Worm (Caenorhabditis elegans): ENCODE measurements around the gene R08D7.5.

Gene R08D7.5

DNA sequence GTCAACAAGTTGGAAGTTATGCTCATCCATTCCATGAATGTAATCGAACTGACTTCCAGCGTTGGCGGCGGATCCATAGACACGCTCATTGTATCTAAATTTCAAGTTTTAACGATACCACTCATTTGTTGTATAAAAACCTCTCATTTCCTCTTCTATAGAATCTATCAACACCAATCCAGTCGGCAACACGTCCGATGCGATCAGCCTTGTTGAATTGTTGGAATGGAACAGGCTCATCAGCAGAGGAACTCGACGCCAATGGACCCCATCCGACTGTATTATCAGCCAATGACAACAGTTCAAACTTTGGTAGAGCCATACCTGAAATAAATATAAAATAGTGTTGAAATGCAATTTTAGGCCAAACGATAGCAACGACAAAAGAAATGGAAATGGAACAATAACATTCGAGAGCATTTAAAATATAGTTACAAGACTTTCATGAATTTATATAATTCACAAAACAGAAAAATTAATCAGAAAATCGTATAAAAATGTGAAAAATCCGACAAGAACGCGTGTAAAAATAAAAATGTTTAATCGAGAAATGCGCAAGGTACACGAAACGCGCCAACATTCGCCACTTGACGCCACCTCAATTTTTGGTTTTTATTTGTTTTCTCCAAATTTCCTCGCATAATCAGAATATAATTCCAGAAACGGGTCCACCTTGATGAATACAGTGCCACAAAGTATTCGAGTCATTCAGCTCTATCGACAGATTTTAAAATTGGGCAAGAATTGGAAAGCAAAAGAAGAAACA, 2.5 kb upstream of the R08D7.5 start, which contains the start of the genes eif-3.D and R08D7.4:
eif-3.D (minus strand) TSS at position 324 of the 766 bp plus-strand sequence.
R08D7.4 (plus strand) TSS at position 638 of the 766 bp plus-strand sequence.
- no peak for TF ChIP-seq ama-1 (optimal IDR thresholded peaks at IDR 0.05)
- peak; percentile 70 for TF ChIP-seq pes-1 (GFP tag; IDR thresholded peaks at IDR 0.05)
- TF ChIP-seq ceh-13 (GFP tag; optimal IDR thresholded peaks at IDR 0.05) = no peak
- TF ChIP-seq F13C5.2 (tag; optimal IDR thresholded peaks at IDR 0.05) = peak; percentile 84
- TF ChIP-seq hnd-1 (tag; optimal IDR thresholded peaks at IDR 0.05) = peak; percentile 17
- no peak for TF ChIP-seq aly-1 (tag; optimal IDR thresholded peaks at IDR 0.05)
- no peak for TF ChIP-seq B0310.2 (tag; optimal IDR thresholded peaks at IDR 0.05)
- TF ChIP-seq scrt-1 (GFP tag; IDR thresholded peaks at IDR 0.05) = no peak
- peak; percentile 17 for TF ChIP-seq ceh-36 (tag; optimal IDR thresholded peaks at IDR 0.05)
- TF ChIP-seq tbx-11 (GFP tag; IDR thresholded peaks at IDR 0.05) = no peak
- no peak for TF ChIP-seq hmbx-1 (tag; optimal IDR thresholded peaks at IDR 0.05)
- no peak for TF ChIP-seq hmg-4 (GFP tag; optimal IDR thresholded peaks at IDR 0.05)
- peak; percentile 13 for TF ChIP-seq ets-7 (tag; optimal IDR thresholded peaks at IDR 0.05)
- TF ChIP-seq tra-4 (tag; optimal IDR thresholded peaks at IDR 0.05) = no peak
- TF ChIP-seq sea-1 (GFP tag; conservative IDR thresholded peaks at IDR 0.05) = no peak
- TF ChIP-seq tbx-37 (GFP tag; conservative IDR thresholded peaks at IDR 0.05) = peak; percentile 61
- 0 out of 2 replicates have a peak, but pooled peaks have one; percentile 31 for TF ChIP-seq flt-1 (GFP tag; IDR thresholded peaks at IDR 0.05)

DNA sequence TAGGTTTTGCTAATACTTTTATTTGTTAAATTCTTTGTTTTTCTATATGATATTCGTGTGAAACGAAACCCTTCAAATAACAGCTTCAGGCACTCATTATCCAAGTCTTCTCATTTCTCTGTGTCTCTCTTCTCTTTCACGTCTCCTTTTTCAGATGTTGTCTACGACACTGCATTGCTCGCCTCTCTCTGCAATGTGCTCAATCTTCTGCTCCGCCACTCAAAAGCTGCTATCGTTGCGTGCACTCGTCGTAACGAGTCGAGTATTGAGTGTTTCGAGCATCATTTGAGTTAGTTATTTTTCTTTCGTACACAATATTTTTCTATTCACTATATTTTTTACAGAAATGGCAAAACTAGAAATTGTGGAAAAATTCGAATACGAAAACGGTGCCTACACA, 763 bp upstream of the R08D7.5 start:
- TF ChIP-seq F13C5.2 (tag; optimal IDR thresholded peaks at IDR 0.05) (no peak), scrt-1 (GFP tag; IDR thresholded peaks at IDR 0.05) (no peak), ceh-13 (GFP tag; optimal IDR thresholded peaks at IDR 0.05) (no peak), tbx-37 (GFP tag; conservative IDR thresholded peaks at IDR 0.05) (no peak), tbx-11 (GFP tag; IDR thresholded peaks at IDR 0.05) (no peak), sea-1 (GFP tag; conservative IDR thresholded peaks at IDR 0.05) (no peak), hmbx-1 (tag; optimal IDR thresholded peaks at IDR 0.05) (no peak), hmg-4 (GFP tag; optimal IDR thresholded peaks at IDR 0.05) (no peak), hnd-1 (tag; optimal IDR thresholded peaks at IDR 0.05) (no peak), B0310.2 (tag; optimal IDR thresholded peaks at IDR 0.05) (no peak), ets-7 (tag; optimal IDR thresholded peaks at IDR 0.05) (no peak), aly-1 (tag; optimal IDR thresholded peaks at IDR 0.05) (no peak), flt-1 (GFP tag; IDR thresholded peaks at IDR 0.05) (no peak), tra-4 (tag; optimal IDR thresholded peaks at IDR 0.05) (no peak), ama-1 (optimal IDR thresholded peaks at IDR 0.05) (no peak), pes-1 (GFP tag; IDR thresholded peaks at IDR 0.05) (no peak), ceh-36 (tag; optimal IDR thresholded peaks at IDR 0.05) (no peak)

DNA sequence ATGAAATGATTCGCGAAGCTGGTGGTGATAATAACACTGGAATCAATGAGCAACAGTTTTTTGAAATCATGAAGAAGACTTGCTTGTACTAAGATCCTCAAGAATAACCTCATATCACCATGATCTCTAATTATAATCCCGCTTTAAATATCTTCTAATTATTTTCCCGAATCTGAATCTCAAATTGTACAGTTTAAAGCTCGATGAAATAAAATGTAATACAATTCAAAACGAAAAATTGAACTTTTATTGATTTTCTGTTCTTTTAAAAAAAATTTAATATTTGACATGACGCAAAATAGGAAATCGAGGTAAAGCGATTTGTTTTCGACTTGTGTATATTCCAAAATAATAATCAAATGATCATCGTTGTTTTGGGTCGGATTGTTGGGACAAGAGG, 909 bp downstream of the R08D7.5 start:
- no peak for TF ChIP-seq sea-1 (GFP tag; conservative IDR thresholded peaks at IDR 0.05)
- no peak for TF ChIP-seq ceh-36 (tag; optimal IDR thresholded peaks at IDR 0.05)
- TF ChIP-seq tbx-37 (GFP tag; conservative IDR thresholded peaks at IDR 0.05) = no peak
- TF ChIP-seq ceh-13 (GFP tag; optimal IDR thresholded peaks at IDR 0.05) = no peak
- no peak for TF ChIP-seq ama-1 (optimal IDR thresholded peaks at IDR 0.05)
- TF ChIP-seq tbx-11 (GFP tag; IDR thresholded peaks at IDR 0.05) = no peak
- no peak for TF ChIP-seq ets-7 (tag; optimal IDR thresholded peaks at IDR 0.05)
- no peak for TF ChIP-seq hmbx-1 (tag; optimal IDR thresholded peaks at IDR 0.05)
- no peak for TF ChIP-seq aly-1 (tag; optimal IDR thresholded peaks at IDR 0.05)
- TF ChIP-seq scrt-1 (GFP tag; IDR thresholded peaks at IDR 0.05) = no peak
- TF ChIP-seq tra-4 (tag; optimal IDR thresholded peaks at IDR 0.05) = no peak
- TF ChIP-seq pes-1 (GFP tag; IDR thresholded peaks at IDR 0.05) = no peak
- no peak for TF ChIP-seq hmg-4 (GFP tag; optimal IDR thresholded peaks at IDR 0.05)
- TF ChIP-seq hnd-1 (tag; optimal IDR thresholded peaks at IDR 0.05) = no peak

DNA sequence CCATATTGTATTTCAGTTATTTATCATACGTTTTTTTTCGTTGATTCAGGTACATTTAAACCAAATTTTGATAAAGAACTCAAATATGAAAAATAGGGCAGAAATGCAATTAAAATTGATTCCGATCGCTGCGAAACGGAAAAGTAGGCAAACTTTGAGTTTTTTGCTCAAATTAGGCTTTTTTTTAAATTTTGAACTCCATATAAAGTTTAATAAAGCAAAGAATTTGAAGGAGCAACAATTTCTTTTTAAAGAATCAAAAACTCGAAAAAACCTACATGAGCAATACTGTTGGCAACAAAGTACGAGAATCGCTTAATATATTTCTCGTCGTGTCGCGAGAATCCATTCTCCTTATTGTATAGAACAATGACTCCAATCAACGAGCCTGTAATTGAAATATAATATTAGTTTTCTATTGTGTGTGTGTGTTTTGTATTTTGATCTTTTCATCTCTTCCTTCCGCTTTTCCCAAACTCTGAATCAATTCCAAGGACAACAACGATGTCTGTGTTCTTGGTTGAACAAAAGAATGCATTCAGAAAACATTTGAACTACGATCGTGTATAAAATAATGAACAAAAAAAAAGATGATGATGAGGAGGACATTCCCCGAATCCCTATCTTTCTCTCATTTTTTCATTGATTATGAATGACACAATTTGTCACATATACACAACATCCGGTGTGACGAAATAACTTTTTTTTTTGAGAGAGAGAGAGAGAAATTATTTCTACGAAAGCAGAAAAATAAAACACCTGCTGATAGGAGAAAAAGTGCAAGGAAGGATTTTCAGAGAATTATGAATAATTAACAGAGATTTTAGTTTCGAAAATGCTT, 4.8 kb downstream of the R08D7.5 start:
- TF ChIP-seq flt-1 (GFP tag; IDR thresholded peaks at IDR 0.05) (no peak), tbx-11 (GFP tag; IDR thresholded peaks at IDR 0.05) (no peak), hnd-1 (tag; optimal IDR thresholded peaks at IDR 0.05) (no peak), tra-4 (tag; optimal IDR thresholded peaks at IDR 0.05) (no peak), ceh-13 (GFP tag; optimal IDR thresholded peaks at IDR 0.05) (no peak), F13C5.2 (tag; optimal IDR thresholded peaks at IDR 0.05) (no peak), ets-7 (tag; optimal IDR thresholded peaks at IDR 0.05) (no peak), ceh-36 (tag; optimal IDR thresholded peaks at IDR 0.05) (no peak), sea-1 (GFP tag; conservative IDR thresholded peaks at IDR 0.05) (no peak), tbx-37 (GFP tag; conservative IDR thresholded peaks at IDR 0.05) (no peak), aly-1 (tag; optimal IDR thresholded peaks at IDR 0.05) (no peak), B0310.2 (tag; optimal IDR thresholded peaks at IDR 0.05) (no peak), hmg-4 (GFP tag; optimal IDR thresholded peaks at IDR 0.05) (no peak), pes-1 (GFP tag; IDR thresholded peaks at IDR 0.05) (no peak), hmbx-1 (tag; optimal IDR thresholded peaks at IDR 0.05) (no peak), scrt-1 (GFP tag; IDR thresholded peaks at IDR 0.05) (no peak), ama-1 (optimal IDR thresholded peaks at IDR 0.05) (no peak)

DNA sequence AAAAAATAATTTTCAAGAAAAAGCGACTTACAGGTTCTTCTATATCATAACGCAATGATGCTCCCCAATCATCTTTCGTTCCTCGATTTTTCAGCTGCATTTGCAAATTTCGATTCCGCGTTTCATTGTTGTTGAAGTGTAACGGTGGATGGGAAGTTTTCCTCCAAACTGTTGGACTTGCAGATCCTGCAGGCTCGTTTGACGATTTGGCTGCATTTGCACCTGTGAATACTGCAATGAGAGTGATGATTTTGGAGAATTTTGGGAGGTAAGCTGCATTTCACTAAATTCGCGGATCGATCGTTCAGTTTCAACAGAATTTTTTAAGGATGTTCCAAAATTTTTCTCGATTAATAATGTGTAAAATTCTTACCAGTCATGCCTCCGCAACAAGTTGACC, 7.0 kb downstream of the R08D7.5 start:
- no peak for TF ChIP-seq hmg-4 (GFP tag; optimal IDR thresholded peaks at IDR 0.05)
- no peak for TF ChIP-seq tbx-37 (GFP tag; conservative IDR thresholded peaks at IDR 0.05)
- no peak for TF ChIP-seq tra-4 (tag; optimal IDR thresholded peaks at IDR 0.05)
- no peak for TF ChIP-seq ets-7 (tag; optimal IDR thresholded peaks at IDR 0.05)
- no peak for TF ChIP-seq pes-1 (GFP tag; IDR thresholded peaks at IDR 0.05)
- no peak for TF ChIP-seq B0310.2 (tag; optimal IDR thresholded peaks at IDR 0.05)
- no peak for TF ChIP-seq tbx-11 (GFP tag; IDR thresholded peaks at IDR 0.05)

DNA sequence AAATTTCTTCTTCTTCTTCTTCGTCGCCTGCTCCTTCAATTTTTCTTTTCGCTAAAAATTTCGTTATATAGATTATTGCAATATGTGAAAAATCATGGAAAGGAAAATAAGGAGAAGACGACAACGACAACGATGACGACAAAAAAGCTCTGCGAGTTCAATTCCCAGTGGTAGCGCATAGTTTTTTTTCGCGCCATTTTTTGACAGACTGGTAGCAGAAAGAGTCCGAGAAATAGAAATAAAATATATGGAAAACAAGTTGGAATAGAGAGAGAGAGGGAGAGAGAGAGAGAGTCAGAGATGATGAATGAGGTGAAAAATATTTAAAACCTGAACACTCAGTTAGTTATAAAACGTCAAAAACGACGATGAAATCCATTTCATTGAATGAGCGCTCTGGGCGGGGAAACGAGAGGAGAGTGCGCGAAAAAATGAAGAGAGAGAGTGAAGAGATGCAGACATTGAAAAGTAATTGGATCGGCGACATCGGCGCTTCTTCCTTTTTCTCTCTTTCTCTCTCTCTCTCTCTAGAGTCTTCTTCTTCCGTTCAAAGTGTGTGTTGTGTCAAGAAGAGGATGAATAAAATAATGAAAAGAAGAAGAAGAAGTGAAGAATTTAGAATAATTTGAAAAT, 8.0 kb downstream of the R08D7.5 start, which contains the start of gene pde-2:
pde-2 (minus strand) TSS at position 51 of the 633 bp plus-strand sequence.
- TF ChIP-seq flt-1 (GFP tag; IDR thresholded peaks at IDR 0.05) (no peak), aly-1 (tag; optimal IDR thresholded peaks at IDR 0.05) (no peak), ets-7 (tag; optimal IDR thresholded peaks at IDR 0.05) (no peak), F13C5.2 (tag; optimal IDR thresholded peaks at IDR 0.05) (no peak), ceh-13 (GFP tag; optimal IDR thresholded peaks at IDR 0.05) (no peak), sea-1 (GFP tag; conservative IDR thresholded peaks at IDR 0.05) (no peak), ceh-36 (tag; optimal IDR thresholded peaks at IDR 0.05) (no peak), hmbx-1 (tag; optimal IDR thresholded peaks at IDR 0.05) (no peak), hnd-1 (tag; optimal IDR thresholded peaks at IDR 0.05) (no peak), tbx-11 (GFP tag; IDR thresholded peaks at IDR 0.05) (no peak), ama-1 (optimal IDR thresholded peaks at IDR 0.05) (no peak), scrt-1 (GFP tag; IDR thresholded peaks at IDR 0.05) (no peak), hmg-4 (GFP tag; optimal IDR thresholded peaks at IDR 0.05) (no peak), tbx-37 (GFP tag; conservative IDR thresholded peaks at IDR 0.05) (no peak), B0310.2 (tag; optimal IDR thresholded peaks at IDR 0.05) (no peak), pes-1 (GFP tag; IDR thresholded peaks at IDR 0.05) (no peak), tra-4 (tag; optimal IDR thresholded peaks at IDR 0.05) (no peak)

All from whole organism, early embryonic.